Fruit fly (Drosophila melanogaster) whole organism, pupa: ENCODE measurements around the gene SCCRO.

Source experiments
- CG10348 ChIP-seq: fragments of 200-800 bp; sonication (Bioruptor generic); IDR thresholded peaks from 2 replicates; pipeline ENCODE4 v1.3.6; 2022; ENCODE audit warnings: missing biosample characterization, missing genetic modification characterization
- CG12605 ChIP-seq: fragments of 200-800 bp; sonication (Bioruptor generic); IDR thresholded peaks from 2 replicates; pipeline ENCODE4 v1.3.6; 2022; ENCODE audit warnings: missing biosample characterization, missing genetic modification characterization
- CG13204 ChIP-seq: fragments of 200-800 bp; sonication (Bioruptor generic); optimal IDR thresholded peaks from 2 replicates; lab custom pipeline; 2018; ENCODE audit warnings: missing biosample characterization, mild to moderate bottlenecking, missing genetic modification characterization, moderate library complexity
- CG15710 ChIP-seq: fragments of 200-800 bp; sonication (Bioruptor generic); optimal IDR thresholded peaks from 2 replicates; lab custom pipeline; 2018; ENCODE audit warnings: missing biosample characterization, mild to moderate bottlenecking, missing genetic modification characterization, moderate library complexity
- CG17806 ChIP-seq: fragments of 200-800 bp; sonication (Bioruptor generic); optimal IDR thresholded peaks from 2 replicates; lab custom pipeline; 2018; ENCODE audit warnings: missing biosample characterization, mild to moderate bottlenecking, missing genetic modification characterization, moderate library complexity
- CG34367 ChIP-seq: fragments of 200-800 bp; sonication (Bioruptor generic); optimal IDR thresholded peaks from 2 replicates; lab custom pipeline; 2018; ENCODE audit warnings: missing biosample characterization, mild to moderate bottlenecking, missing genetic modification characterization
- CG9948 ChIP-seq: fragments of 200-800 bp; sonication (Bioruptor generic); optimal IDR thresholded peaks from 2 replicates; lab custom pipeline; 2018; ENCODE audit warnings: missing biosample characterization, mild to moderate bottlenecking, missing genetic modification characterization, moderate library complexity
- EcR ChIP-seq: fragments of 200-800 bp; sonication (Bioruptor generic); optimal IDR thresholded peaks from 3 replicates; lab custom pipeline; 2019; ENCODE audit warnings: missing biosample characterization, missing genetic modification characterization, mild to moderate bottlenecking, moderate library complexity, missing genetic modification reagents
- Ets98B ChIP-seq: fragments of 200-800 bp; sonication (Bioruptor generic); IDR thresholded peaks from 2 replicates; pipeline ENCODE4 v1.3.6; 2022; ENCODE audit warnings: missing biosample characterization, missing genetic modification characterization
- Pif1B ChIP-seq: fragments of 200-800 bp; sonication (Bioruptor generic); optimal IDR thresholded peaks from 3 replicates; lab custom pipeline; 2016; ENCODE audit warnings: missing biosample characterization, missing genetic modification characterization
- Snoo ChIP-seq: fragments of 200-800 bp; sonication (Bioruptor generic); optimal IDR thresholded peaks from 3 replicates; lab custom pipeline; 2017; ENCODE audit warnings: missing biosample characterization, mild to moderate bottlenecking, missing genetic modification characterization, inconsistent platforms
- rn ChIP-seq: fragments of 200-800 bp; sonication (Bioruptor generic); IDR thresholded peaks from 2 replicates; pipeline ENCODE4 v1.3.6; 2022; ENCODE audit warnings: missing biosample characterization, missing genetic modification characterization

dm6 chr3L:15547187-15547790 lies 15.9 kb upstream of the SCCRO start:
- no peak for TF ChIP-seq EcR (GFP tag; lab: Kevin White, UChicago)
- no peak for TF ChIP-seq CG34367
- no peak for TF ChIP-seq rn (GFP tag; lab: Robert Waterston, UW)
- TF ChIP-seq CG9948 (tag; lab: Kevin White, UChicago): no peak
- TF ChIP-seq CG12605 (GFP tag; lab: Robert Waterston, UW): no peak
- TF ChIP-seq Snoo (tag; lab: Kevin White, UChicago): no peak
- TF ChIP-seq Pif1B (GFP tag; lab: Kevin White, UChicago): no peak
- no peak for TF ChIP-seq CG17806
- TF ChIP-seq CG10348: no peak
- TF ChIP-seq CG15710 (tag; lab: Kevin White, UChicago): no peak
- no peak for TF ChIP-seq Ets98B (GFP tag; lab: Robert Waterston, UW)
- no peak for TF ChIP-seq CG13204 (GFP tag; lab: Kevin White, UChicago)
